Worm (Caenorhabditis elegans) whole organism, young adult: ENCODE measurements around the gene srd-28.

Experiments used
- C06A6.2 ChIP-seq: fragments of 200-800 bp; sonication (Bioruptor generic); conservative IDR thresholded peaks from 2 replicates; pipeline ENCODE4 v1.3.6; 2022; ENCODE audit warnings: missing genetic modification characterization, missing compliant biosample characterization
- D2030.7 ChIP-seq: fragments of 200-800 bp; sonication (Bioruptor generic); IDR thresholded peaks from 2 replicates; pipeline ENCODE4 v1.3.6; 2022; ENCODE audit warnings: missing genetic modification reagents, missing genetic modification characterization, missing compliant biosample characterization
- F10E7.11 ChIP-seq: sonication (generic microtip); optimal IDR thresholded peaks from 2 replicates; lab custom pipeline; 2017; ENCODE audit warnings: mild to moderate bottlenecking, missing genetic modification characterization, moderate library complexity, missing compliant biosample characterization
- F22D6.2 ChIP-seq: sonication (generic microtip); optimal IDR thresholded peaks from 2 replicates; lab custom pipeline; 2016; ENCODE audit warnings: mild to moderate bottlenecking, missing genetic modification characterization, missing compliant biosample characterization
- F33H1.4 ChIP-seq: fragments of 200-800 bp; sonication (Bioruptor generic); IDR thresholded peaks from 2 replicates; pipeline ENCODE4 v1.3.6; 2022; ENCODE audit warnings: missing genetic modification reagents, missing genetic modification characterization, missing compliant biosample characterization
- F37B4.10 ChIP-seq: fragments of 200-800 bp; sonication (Bioruptor generic); IDR thresholded peaks from 2 replicates; pipeline ENCODE4 v1.3.6; 2022; ENCODE audit warnings: missing genetic modification characterization, missing compliant biosample characterization
- F55B11.4 ChIP-seq: sonication (generic microtip); optimal IDR thresholded peaks from 2 replicates; lab custom pipeline; 2016; ENCODE audit warnings: missing compliant biosample characterization, missing genetic modification characterization, borderline replicate concordance; ENCODE audit not compliant: insufficient read depth
- F57C9.4 ChIP-seq: sonication (generic microtip); optimal IDR thresholded peaks from 2 replicates; lab custom pipeline; 2017; ENCODE audit warnings: mild to moderate bottlenecking, missing genetic modification characterization, missing compliant biosample characterization
- ama-1 ChIP-seq, 3 experiments: fragments of 150-350 bp in 1 of 3; sonication (generic microtip) in 2 of 3; optimal IDR thresholded peaks; 2 replicates each; lab custom pipeline; 2014 to 2018; ENCODE audit warnings: missing biosample characterization in 2 of 3, missing genetic modification characterization in 2 of 3, missing genetic modification reagents in 2 of 3
- aptf-3 ChIP-seq: fragments of 200-800 bp; sonication (Bioruptor generic); IDR thresholded peaks from 2 replicates; pipeline ENCODE4 v1.3.6; 2022; ENCODE audit warnings: missing genetic modification characterization, missing compliant biosample characterization
- bed-2 ChIP-seq: fragments of 200-800 bp; sonication (Bioruptor generic); IDR thresholded peaks from 2 replicates; pipeline ENCODE4 v1.3.6; 2022; ENCODE audit warnings: missing genetic modification reagents, missing genetic modification characterization, missing compliant biosample characterization
- cebp-2 ChIP-seq: fragments of 200-800 bp; sonication (Bioruptor generic); IDR thresholded peaks from 2 replicates; pipeline ENCODE4 v1.3.6; 2022; ENCODE audit warnings: missing genetic modification characterization, missing compliant biosample characterization
- ceh-79 ChIP-seq: sonication (generic microtip); optimal IDR thresholded peaks from 2 replicates; lab custom pipeline; 2017; ENCODE audit warnings: mild to moderate bottlenecking, missing genetic modification characterization, missing compliant biosample characterization
- dpff-1 ChIP-seq: sonication (generic microtip); optimal IDR thresholded peaks from 2 replicates; lab custom pipeline; 2017; ENCODE audit warnings: mild to moderate bottlenecking, missing genetic modification characterization, missing compliant biosample characterization
- dpl-1 ChIP-seq: fragments of 150-350 bp; optimal IDR thresholded peaks from 2 replicates; lab custom pipeline; 2014; ENCODE audit warnings: missing biosample characterization, missing genetic modification reagents, missing genetic modification characterization
- egl-44 ChIP-seq: fragments of 200-800 bp; sonication (Bioruptor generic); IDR thresholded peaks from 2 replicates; pipeline ENCODE4 v1.3.6; 2022; ENCODE audit warnings: missing genetic modification reagents, missing genetic modification characterization, missing compliant biosample characterization
- hlh-12 ChIP-seq: sonication (generic microtip); optimal IDR thresholded peaks from 2 replicates; lab custom pipeline; 2016; ENCODE audit warnings: missing genetic modification characterization, missing compliant biosample characterization
- lin-35 ChIP-seq, 3 experiments: fragments of 150-350 bp in 2 of 3; sonication (generic microtip) in 1 of 3; optimal IDR thresholded peaks; 2 replicates each; lab custom pipeline; 2014 to 2018; ENCODE audit warnings: missing biosample characterization in 3 of 3, missing genetic modification characterization in 3 of 3, missing genetic modification reagents in 3 of 3
- lin-40 ChIP-seq: sonication (generic microtip); optimal IDR thresholded peaks from 2 replicates; lab custom pipeline; 2016; ENCODE audit warnings: missing genetic modification characterization, mild to moderate bottlenecking, missing compliant biosample characterization, missing genotype, missing genetic modification reagents
- madf-8 ChIP-seq: fragments of 200-800 bp; sonication (Bioruptor generic); conservative IDR thresholded peaks from 2 replicates; pipeline ENCODE4 v1.3.6; 2022; ENCODE audit warnings: missing genetic modification reagents, missing genetic modification characterization, missing compliant biosample characterization
- mcd-1 ChIP-seq: fragments of 200-800 bp; sonication (Bioruptor generic); IDR thresholded peaks from 2 replicates; pipeline ENCODE4 v1.3.6; 2022; ENCODE audit warnings: missing genetic modification reagents, missing genetic modification characterization, missing compliant biosample characterization
- mxl-1 ChIP-seq: sonication (generic microtip); optimal IDR thresholded peaks from 2 replicates; lab custom pipeline; 2016; ENCODE audit warnings: missing genetic modification characterization, missing compliant biosample characterization
- nfya-1 ChIP-seq: sonication (generic microtip); optimal IDR thresholded peaks from 2 replicates; lab custom pipeline; 2017; ENCODE audit warnings: antibody characterized with exemption, missing compliant biosample characterization, missing genetic modification characterization, borderline replicate concordance; ENCODE audit not compliant: insufficient read depth
- nfyb-1 ChIP-seq: fragments of 200-800 bp; sonication (Bioruptor generic); IDR thresholded peaks from 2 replicates; pipeline ENCODE4 v1.3.6; 2022; ENCODE audit warnings: missing genetic modification reagents, missing genetic modification characterization, missing compliant biosample characterization
- nhr-179 ChIP-seq: sonication (generic microtip); optimal IDR thresholded peaks from 2 replicates; lab custom pipeline; 2016; ENCODE audit warnings: mild to moderate bottlenecking, missing genetic modification characterization, missing compliant biosample characterization
- pha-4 ChIP-seq: fragments of 150-350 bp; sonication (generic microtip); optimal IDR thresholded peaks from 2 replicates; lab custom pipeline; 2014; ENCODE audit warnings: missing biosample characterization, missing genetic modification reagents, missing genetic modification characterization
- sea-2 ChIP-seq: fragments of 200-800 bp; sonication (Bioruptor generic); IDR thresholded peaks from 2 replicates; pipeline ENCODE4 v1.3.6; 2022; ENCODE audit warnings: missing genetic modification characterization, missing compliant biosample characterization
- tbx-9 ChIP-seq: sonication (generic microtip); optimal IDR thresholded peaks from 2 replicates; lab custom pipeline; 2016; ENCODE audit warnings: borderline replicate concordance, missing genetic modification characterization, inconsistent platforms, missing compliant biosample characterization
- xnd-1 ChIP-seq: sonication (generic microtip); optimal IDR thresholded peaks from 2 replicates; lab custom pipeline; 2016; ENCODE audit warnings: missing genotype, missing genetic modification reagents, missing genetic modification characterization, missing compliant biosample characterization
- zfh-2 ChIP-seq: fragments of 200-800 bp; sonication (Bioruptor generic); conservative IDR thresholded peaks from 2 replicates; pipeline ENCODE4 v1.3.6; 2022; ENCODE audit warnings: missing genetic modification reagents, missing genetic modification characterization, missing compliant biosample characterization
- ztf-6 ChIP-seq: fragments of 200-800 bp; sonication (Bioruptor generic); IDR thresholded peaks from 2 replicates; pipeline ENCODE4 v1.3.6; 2022; ENCODE audit warnings: missing genetic modification reagents, missing genetic modification characterization, missing compliant biosample characterization

Gene srd-28

DNA sequence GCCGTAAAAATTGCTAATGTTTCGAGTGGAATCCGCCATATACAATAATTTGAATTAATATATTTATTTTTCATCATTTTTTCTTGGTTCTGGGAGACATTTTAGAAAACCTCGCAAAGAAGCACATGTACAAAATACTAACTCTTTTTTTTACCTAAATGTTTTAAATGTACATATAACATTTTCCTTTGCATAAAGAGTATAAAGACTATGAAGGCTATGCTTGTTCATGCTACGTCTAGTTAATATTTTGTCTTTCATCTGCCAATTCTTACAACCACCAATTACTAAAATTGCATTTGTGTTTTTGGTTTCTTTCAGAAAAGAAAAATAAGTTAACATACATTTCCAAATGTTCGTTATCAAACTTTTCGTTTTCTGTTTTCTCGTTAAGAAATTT is 29.1 kb upstream of the srd-28 start, which contains the start of gene irld-25 (continued):
- TF ChIP-seq F37B4.10 (no peak), pha-4 (tag; lab: Kevin White, UChicago) (no peak)

DNA sequence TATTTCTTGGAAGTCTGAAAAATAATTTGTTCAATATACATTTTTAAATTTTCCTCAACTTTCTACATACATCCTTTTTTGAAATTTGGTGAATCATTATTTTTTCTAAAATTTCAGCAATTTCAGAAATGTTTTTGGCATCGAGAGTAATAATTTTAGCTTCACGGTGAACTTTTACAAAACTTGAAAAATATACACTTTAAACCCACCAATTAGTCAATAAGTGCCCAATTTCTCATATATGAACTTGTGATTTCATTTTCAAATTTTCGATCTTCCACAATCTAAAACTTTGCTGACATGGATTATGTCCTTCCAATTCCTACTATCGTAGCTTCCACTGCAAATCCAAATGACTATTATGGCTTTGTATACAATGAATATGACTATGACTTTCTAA is 26.7 kb upstream of the srd-28 start, which contains the start of gene srw-24:
Gene srw-24 (plus strand): TSS at position 301 of the 400 bp plus-strand sequence.
- TF ChIP-seq xnd-1 (tag; lab: Kevin White, UChicago), result no peak
- TF ChIP-seq cebp-2 (GFP tag; lab: Robert Waterston, UW), result no peak
- no peak for TF ChIP-seq bed-2

DNA sequence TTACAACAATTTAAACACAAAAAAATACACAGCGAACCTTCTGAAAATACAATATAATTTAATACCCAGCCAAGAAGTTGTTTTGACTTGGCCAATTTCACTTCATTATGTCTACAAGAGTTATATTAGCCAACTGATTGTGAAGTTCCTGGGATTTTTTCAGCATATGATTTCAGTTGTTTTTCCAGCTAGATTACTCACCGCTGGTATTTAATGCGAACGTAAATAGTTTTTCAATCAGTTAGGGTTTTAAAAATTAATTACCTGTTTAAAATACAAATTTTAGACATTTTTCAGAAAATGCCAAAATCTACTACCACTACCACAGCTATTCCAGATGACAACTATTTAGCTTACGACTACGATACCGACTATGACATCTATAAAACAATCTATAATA is 24.8 kb upstream of the srd-28 start, which contains the start of gene srw-14:
Gene srw-14 (plus strand): TSS at position 301 of the 400 bp plus-strand sequence.
- TF ChIP-seq ztf-6 (GFP tag; lab: Robert Waterston, UW), result no peak
- no peak for TF ChIP-seq D2030.7 (GFP tag; lab: Robert Waterston, UW)
- no peak for TF ChIP-seq sea-2 (GFP tag; lab: Robert Waterston, UW)
- TF ChIP-seq nfyb-1 (GFP tag; lab: Robert Waterston, UW), result no peak
- TF ChIP-seq C06A6.2, result no peak

DNA sequence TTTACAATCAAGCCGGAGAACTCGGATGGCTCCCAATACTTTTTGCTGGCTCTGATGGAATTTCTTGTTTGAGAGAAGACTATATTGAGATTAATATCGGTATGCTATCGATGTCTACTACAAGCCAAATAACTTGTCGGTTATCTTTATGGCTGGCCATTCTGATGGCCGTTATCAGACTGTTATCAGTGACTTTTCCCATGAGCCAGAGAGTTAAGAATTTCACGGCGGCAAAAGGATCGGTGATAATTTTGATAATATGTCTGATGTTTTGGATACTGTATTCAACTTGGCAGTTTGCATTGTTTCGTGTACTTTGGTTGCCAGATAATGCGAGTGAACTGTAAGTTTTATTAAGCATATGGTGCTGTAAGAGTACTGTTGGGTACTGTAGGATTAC is 24.2 kb upstream of the srd-28 start:
- no peak for TF ChIP-seq F33H1.4 (GFP tag; lab: Robert Waterston, UW)
- TF ChIP-seq egl-44 (GFP tag; lab: Robert Waterston, UW), result no peak
- no peak for TF ChIP-seq hlh-12 (tag; lab: Kevin White, UChicago)
- no peak for TF ChIP-seq tbx-9 (tag; lab: Kevin White, UChicago)
- no peak for TF ChIP-seq dpff-1 (tag; lab: Kevin White, UChicago)
- no peak for TF ChIP-seq lin-40 (tag; lab: Kevin White, UChicago)
- no peak for TF ChIP-seq F10E7.11 (tag; lab: Kevin White, UChicago)
- no peak for TF ChIP-seq lin-35 (GFP tag; optimal IDR thresholded peaks at IDR 0.05; lab: Kevin White, UChicago)
- no peak for TF ChIP-seq dpl-1 (GFP tag; lab: Kevin White, UChicago)
- TF ChIP-seq D2030.7 (GFP tag; lab: Robert Waterston, UW), result no peak
- TF ChIP-seq zfh-2 (GFP tag; lab: Robert Waterston, UW), result no peak
- TF ChIP-seq mcd-1 (GFP tag; lab: Robert Waterston, UW), result no peak
- no peak for TF ChIP-seq F57C9.4
- no peak for TF ChIP-seq nhr-179 (tag; lab: Kevin White, UChicago)
- no peak for TF ChIP-seq F22D6.2 (tag; lab: Kevin White, UChicago)
- no peak for TF ChIP-seq F55B11.4 (tag; lab: Kevin White, UChicago)
- TF ChIP-seq mxl-1 (tag; lab: Kevin White, UChicago), result no peak
- no peak for TF ChIP-seq ceh-79 (tag; lab: Kevin White, UChicago)

DNA sequence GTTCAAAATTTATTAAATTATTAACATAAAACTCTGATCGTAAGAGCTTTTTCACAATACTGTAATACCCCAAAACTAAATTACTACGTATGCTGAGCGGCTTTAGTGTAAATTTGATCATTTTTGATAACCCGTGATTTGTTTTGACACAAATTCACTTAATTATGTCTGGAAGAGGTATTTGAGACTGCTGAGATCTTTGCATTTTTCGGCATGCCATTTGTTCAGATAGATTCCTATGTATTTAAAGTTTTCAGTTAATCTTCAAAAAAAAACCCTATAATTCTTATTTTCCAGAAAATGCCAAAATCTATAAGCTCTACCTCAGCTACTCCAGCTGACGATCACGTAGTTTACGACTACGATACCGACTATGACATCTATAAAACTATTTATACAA is 20.2 kb upstream of the srd-28 start, which contains the start of gene srw-15:
Gene srw-15 (plus strand): TSS at position 301 of the 400 bp plus-strand sequence.
- TF ChIP-seq aptf-3 (GFP tag; lab: Robert Waterston, UW) (no peak), ama-1 (optimal IDR thresholded peaks at IDR 0.05; lab: Kevin White, UChicago) (no peak), ama-1 (GFP tag; optimal IDR thresholded peaks at IDR 0.05; lab: Kevin White, UChicago) (no peak), lin-35 (GFP tag; optimal IDR thresholded peaks at IDR 0.05; lab: Kevin White, UChicago) (no peak), madf-8 (GFP tag; lab: Robert Waterston, UW) (no peak), nfya-1 (tag; lab: Kevin White, UChicago) (no peak), sea-2 (GFP tag; lab: Robert Waterston, UW) (no peak)
- TF ChIP-seq, all 124 proteins: peak for 0
